Worm (Caenorhabditis elegans) whole organism, midembryonic: ENCODE measurements around the gene str-35.

ENCODE experiments used
- T22C8.4 ChIP-seq: fragments of 200-800 bp; sonication (Bioruptor generic); IDR thresholded peaks from 2 replicates; pipeline ENCODE4 v1.3.6; 2022; ENCODE audit warnings: missing genetic modification characterization, missing compliant biosample characterization
- cog-1 ChIP-seq: sonication (generic microtip); optimal IDR thresholded peaks from 2 replicates; lab custom pipeline; 2016; ENCODE audit warnings: missing genetic modification characterization, missing compliant biosample characterization
- flt-1 ChIP-seq: fragments of 200-800 bp; sonication (Bioruptor generic); IDR thresholded peaks from 2 replicates; pipeline ENCODE4 v1.3.6; 2022; ENCODE audit warnings: missing genetic modification characterization, missing compliant biosample characterization
- klf-2 ChIP-seq: fragments of 200-800 bp; sonication (Bioruptor generic); conservative IDR thresholded peaks from 2 replicates; pipeline ENCODE4 v1.3.6; 2022; ENCODE audit warnings: missing genetic modification reagents, missing genetic modification characterization, missing compliant biosample characterization
- med-1 ChIP-seq: sonication (generic microtip); optimal IDR thresholded peaks from 2 replicates; lab custom pipeline; 2017; ENCODE audit warnings: missing genetic modification characterization, mild to moderate bottlenecking, missing compliant biosample characterization, antibody characterized with exemption, missing genetic modification reagents; ENCODE audit not compliant: insufficient read depth
- ref-1 ChIP-seq: fragments of 200-800 bp; sonication (Bioruptor generic); conservative IDR thresholded peaks from 2 replicates; pipeline ENCODE4 v1.3.6; 2022; ENCODE audit warnings: missing genetic modification reagents, missing genetic modification characterization, missing compliant biosample characterization
- tab-1 ChIP-seq: fragments of 200-800 bp; sonication (Bioruptor generic); IDR thresholded peaks from 2 replicates; pipeline ENCODE4 v1.3.6; 2022; ENCODE audit warnings: missing genetic modification characterization, missing compliant biosample characterization
- ztf-23 ChIP-seq: fragments of 200-800 bp; sonication (Bioruptor generic); IDR thresholded peaks from 2 replicates; pipeline ENCODE4 v1.3.6; 2022; ENCODE audit warnings: missing genetic modification reagents, missing genetic modification characterization, missing compliant biosample characterization
- ztf-29 ChIP-seq: fragments of 200-800 bp; sonication (Bioruptor generic); IDR thresholded peaks from 2 replicates; pipeline ENCODE4 v1.3.6; 2022; ENCODE audit warnings: missing genetic modification reagents, missing genetic modification characterization, missing compliant biosample characterization

The str-35 gene

DNA sequence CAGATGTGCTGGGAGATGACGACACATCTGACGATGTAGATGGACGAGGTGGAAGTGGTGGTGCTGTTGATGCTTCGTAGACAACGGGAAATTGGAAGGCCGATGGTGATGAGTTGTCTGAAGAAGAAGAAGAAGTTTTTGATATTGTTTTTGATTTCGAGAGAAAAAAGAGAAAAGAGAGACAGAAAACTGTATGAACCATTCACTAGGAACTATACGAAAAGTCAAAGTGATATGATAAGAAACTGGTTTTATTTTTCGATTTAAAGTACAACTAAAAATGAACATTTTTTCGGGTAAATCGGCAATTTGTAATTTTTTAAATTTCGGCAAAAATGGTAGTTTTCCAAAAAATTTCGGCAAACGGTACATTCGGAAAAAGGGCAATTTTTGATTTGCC lies 44.0 kb downstream of the str-35 start:
- TF ChIP-seq klf-2 (GFP tag; lab: Robert Waterston, UW): no peak
- TF ChIP-seq flt-1 (GFP tag; lab: Robert Waterston, UW): no peak
- TF ChIP-seq tab-1 (GFP tag; lab: Robert Waterston, UW): no peak
- no peak for TF ChIP-seq ref-1 (GFP tag; lab: Robert Waterston, UW)
- TF ChIP-seq cog-1 (tag; lab: Kevin White, UChicago): no peak
- TF ChIP-seq T22C8.4 (GFP tag; lab: Robert Waterston, UW): no peak
- TF ChIP-seq med-1 (GFP tag; lab: Kevin White, UChicago): no peak
- no peak for TF ChIP-seq ztf-29 (GFP tag; lab: Robert Waterston, UW)
- no peak for TF ChIP-seq ztf-23

DNA sequence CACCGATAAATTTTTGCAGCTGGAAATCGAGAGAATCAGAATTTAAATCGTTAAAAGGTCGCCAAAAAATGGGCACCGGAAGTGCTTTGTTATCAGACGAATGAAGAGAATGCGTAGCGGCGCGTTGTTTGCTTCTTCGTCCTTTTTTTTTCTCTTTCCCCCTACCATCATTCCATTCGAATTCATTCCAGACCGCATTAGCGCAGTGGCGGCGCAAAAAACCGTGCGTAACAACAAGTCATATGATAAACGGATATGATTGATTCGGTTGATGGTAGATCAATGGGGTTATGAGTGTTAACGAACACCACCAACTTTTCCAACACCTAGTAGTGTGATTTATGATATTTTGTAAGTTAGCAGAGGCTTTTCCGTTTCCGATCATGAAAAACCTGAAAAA lies 48.7 kb downstream of the str-35 start:
- TF ChIP-seq cog-1 (tag; lab: Kevin White, UChicago) (no peak), tab-1 (GFP tag; lab: Robert Waterston, UW) (no peak), ref-1 (GFP tag; lab: Robert Waterston, UW) (no peak), flt-1 (GFP tag; lab: Robert Waterston, UW) (no peak), T22C8.4 (GFP tag; lab: Robert Waterston, UW) (no peak), med-1 (GFP tag; lab: Kevin White, UChicago) (no peak), ztf-29 (GFP tag; lab: Robert Waterston, UW) (no peak), klf-2 (GFP tag; lab: Robert Waterston, UW) (no peak)

DNA sequence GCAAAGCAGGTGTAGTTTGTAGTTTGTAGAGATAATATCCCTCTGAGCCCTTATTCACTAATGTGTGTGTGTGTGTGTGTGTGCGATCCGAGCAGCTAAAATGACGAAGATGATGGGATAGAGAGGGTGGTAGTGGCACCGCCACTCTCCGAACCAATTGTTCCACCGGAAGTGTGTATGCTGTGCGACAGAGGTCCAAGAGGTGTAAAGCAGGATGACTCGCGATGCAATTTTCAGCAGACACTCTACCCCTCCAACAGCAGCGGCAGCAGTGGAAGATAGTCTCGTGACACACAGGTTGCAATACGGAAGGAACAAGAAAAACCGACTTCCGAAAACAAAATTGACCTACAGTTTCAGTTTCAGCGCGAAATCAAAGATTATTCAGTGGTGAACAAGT lies 49.2 kb downstream of the str-35 start:
- TF ChIP-seq cog-1 (tag; lab: Kevin White, UChicago): no peak
- TF ChIP-seq flt-1 (GFP tag; lab: Robert Waterston, UW): no peak
- TF ChIP-seq ztf-23: no peak
- no peak for TF ChIP-seq klf-2 (GFP tag; lab: Robert Waterston, UW)
- no peak for TF ChIP-seq ztf-29 (GFP tag; lab: Robert Waterston, UW)
- no peak for TF ChIP-seq med-1 (GFP tag; lab: Kevin White, UChicago)
- no peak for TF ChIP-seq ref-1 (GFP tag; lab: Robert Waterston, UW)
- no peak for TF ChIP-seq T22C8.4 (GFP tag; lab: Robert Waterston, UW)
- TF ChIP-seq tab-1 (GFP tag; lab: Robert Waterston, UW): no peak

DNA sequence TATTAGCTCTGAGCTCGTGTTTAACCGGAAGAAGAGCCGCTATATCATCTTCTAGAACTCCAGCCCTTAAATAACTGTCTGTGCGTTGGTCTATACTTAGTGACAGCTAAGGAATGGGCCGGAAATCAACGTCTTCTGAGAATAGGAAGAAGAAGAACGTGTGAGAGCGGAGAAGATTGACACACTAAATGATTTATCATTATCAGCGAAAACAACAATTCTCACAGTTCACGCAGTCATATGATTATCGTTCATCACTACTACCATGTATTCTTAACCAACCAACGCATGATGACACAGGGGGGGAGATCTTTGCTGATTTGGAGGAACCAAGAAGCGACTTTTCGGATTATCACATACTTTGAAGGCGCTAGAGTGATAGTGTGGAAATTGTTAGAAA lies 49.7 kb downstream of the str-35 start:
- TF ChIP-seq ztf-29 (GFP tag; lab: Robert Waterston, UW): no peak
- no peak for TF ChIP-seq med-1 (GFP tag; lab: Kevin White, UChicago)
- no peak for TF ChIP-seq T22C8.4 (GFP tag; lab: Robert Waterston, UW)
- TF ChIP-seq klf-2 (GFP tag; lab: Robert Waterston, UW): no peak
- no peak for TF ChIP-seq cog-1 (tag; lab: Kevin White, UChicago)
- no peak for TF ChIP-seq tab-1 (GFP tag; lab: Robert Waterston, UW)
- TF ChIP-seq ref-1 (GFP tag; lab: Robert Waterston, UW): no peak
- TF ChIP-seq ztf-23: no peak
- TF ChIP-seq flt-1 (GFP tag; lab: Robert Waterston, UW): no peak

DNA sequence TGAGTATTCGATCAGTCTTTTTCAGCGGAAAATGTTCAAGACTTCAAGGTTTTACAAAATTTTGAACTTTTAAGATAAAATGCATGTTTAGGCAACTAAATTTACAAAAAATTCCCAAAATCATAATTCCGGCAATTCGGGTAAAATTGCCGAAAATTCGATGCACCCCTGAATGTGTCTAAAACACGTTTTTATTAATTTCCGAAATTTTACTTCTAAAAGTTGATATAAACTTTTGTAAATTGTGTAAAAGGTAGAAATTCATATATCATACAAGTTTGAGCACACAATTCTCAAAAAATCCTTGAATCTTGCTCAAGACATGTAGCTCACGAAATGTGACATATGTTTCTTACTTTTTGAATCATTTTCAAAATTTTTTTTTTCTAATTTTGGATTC lies 50.5 kb downstream of the str-35 start:
- no peak for TF ChIP-seq klf-2 (GFP tag; lab: Robert Waterston, UW)
- TF ChIP-seq ztf-29 (GFP tag; lab: Robert Waterston, UW): no peak
- TF ChIP-seq ref-1 (GFP tag; lab: Robert Waterston, UW): no peak
- TF ChIP-seq med-1 (GFP tag; lab: Kevin White, UChicago): no peak
- no peak for TF ChIP-seq cog-1 (tag; lab: Kevin White, UChicago)
- no peak for TF ChIP-seq tab-1 (GFP tag; lab: Robert Waterston, UW)
- no peak for TF ChIP-seq flt-1 (GFP tag; lab: Robert Waterston, UW)
- no peak for TF ChIP-seq ztf-23
- no peak for TF ChIP-seq T22C8.4 (GFP tag; lab: Robert Waterston, UW)

DNA sequence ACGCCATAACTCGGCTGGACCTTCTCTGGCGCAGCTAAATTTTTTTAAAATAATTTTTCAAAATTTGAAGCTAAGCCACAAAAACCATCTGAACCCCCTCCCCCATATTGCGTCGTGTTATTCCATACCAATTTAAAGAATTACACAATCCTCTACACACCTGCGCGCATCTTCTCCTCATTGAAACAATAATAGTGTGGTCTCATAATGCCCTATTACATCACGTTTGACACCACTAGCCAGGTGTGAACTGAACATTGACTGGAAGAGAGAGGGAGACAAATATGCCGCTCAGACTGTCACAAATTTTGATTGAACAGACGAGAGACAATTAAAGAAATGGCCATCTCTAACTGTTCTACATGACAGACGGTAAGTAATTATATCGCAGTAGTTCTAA lies 50.9 kb downstream of the str-35 start:
- TF ChIP-seq klf-2 (GFP tag; lab: Robert Waterston, UW) (no peak), T22C8.4 (GFP tag; lab: Robert Waterston, UW) (no peak), ztf-29 (GFP tag; lab: Robert Waterston, UW) (no peak), ref-1 (GFP tag; lab: Robert Waterston, UW) (no peak), flt-1 (GFP tag; lab: Robert Waterston, UW) (no peak), tab-1 (GFP tag; lab: Robert Waterston, UW) (no peak), cog-1 (tag; lab: Kevin White, UChicago) (no peak), ztf-23 (no peak), med-1 (GFP tag; lab: Kevin White, UChicago) (no peak)
